Fruit fly (Drosophila melanogaster) whole organism: ENCODE data around the gene viaf.

Experiments used
- CG8478 ChIP-seq: fragments of >200 bp; optimal IDR thresholded peaks from 2 replicates; lab custom pipeline; 2018; ENCODE audit warnings: inconsistent platforms
- Dll ChIP-seq: fragments of >200 bp; optimal IDR thresholded peaks from 2 replicates; lab custom pipeline; 2017
- EcR ChIP-seq, 2 experiments: fragments of >200 bp; optimal IDR thresholded peaks; 2 replicates each; lab custom pipeline; 2017; ENCODE audit warnings: missing biosample characterization in 2 of 2, missing genetic modification characterization in 2 of 2, missing genetic modification reagents in 2 of 2
- pan ChIP-seq: fragments of >200 bp; optimal IDR thresholded peaks from 2 replicates; lab custom pipeline; 2017
- psq ChIP-seq: fragments of >200 bp; optimal IDR thresholded peaks from 2 replicates; lab custom pipeline; 2017
- usp ChIP-seq: fragments of >200 bp; optimal IDR thresholded peaks from 2 replicates; lab custom pipeline; 2017; ENCODE audit warnings: missing biosample characterization, missing genetic modification characterization, mixed read lengths

viaf gene

DNA sequence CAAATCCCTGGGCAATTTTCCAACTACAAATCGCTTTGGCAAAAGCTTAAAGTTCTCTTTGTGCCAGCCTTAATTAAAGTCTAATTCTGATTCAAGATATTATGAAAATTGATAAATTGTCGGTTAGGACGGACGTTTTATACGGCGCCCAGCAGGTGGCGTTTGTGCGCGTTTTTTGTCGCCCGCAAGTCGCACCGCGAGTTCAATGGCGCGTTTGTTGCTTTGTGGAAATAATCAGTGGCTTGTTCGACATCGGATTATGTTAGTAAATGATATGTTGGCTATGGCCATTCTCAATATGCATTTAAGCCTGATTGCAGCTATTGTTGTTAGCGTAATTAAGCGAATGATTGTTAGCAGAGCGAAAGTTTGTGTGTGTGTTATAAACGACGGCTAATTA is 28.9 kb upstream of the viaf start:
- no peak for TF ChIP-seq EcR (GFP tag; optimal IDR thresholded peaks at IDR 0.05; lab: Kevin White, UChicago)
- no peak for TF ChIP-seq usp (GFP tag; lab: Kevin White, UChicago)
- no peak for TF ChIP-seq psq (lab: Kevin White, UChicago)
- no peak for TF ChIP-seq Dll (lab: Kevin White, UChicago)
- TF ChIP-seq pan (lab: Kevin White, UChicago), result no peak
- no peak for TF ChIP-seq CG8478

DNA sequence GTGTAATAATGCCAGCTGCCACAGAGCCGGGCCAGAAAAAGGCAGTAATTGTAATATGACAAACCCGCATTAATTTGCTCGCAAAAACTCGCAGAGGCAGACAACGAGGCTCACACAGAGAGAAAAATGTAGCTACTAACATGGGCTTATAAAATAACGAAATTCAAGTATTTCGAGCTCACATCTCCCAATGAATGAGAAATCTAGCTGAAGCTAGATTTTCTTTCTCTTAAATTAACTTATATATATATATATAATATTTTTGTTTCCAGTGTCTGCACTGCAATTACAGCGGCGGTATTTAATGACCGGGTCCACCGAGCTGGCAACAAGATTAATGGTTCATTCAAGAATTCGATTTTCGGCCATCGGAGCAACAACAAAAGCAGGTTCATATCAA is 23.2 kb upstream of the viaf start:
- no peak for TF ChIP-seq EcR (GFP tag; optimal IDR thresholded peaks at IDR 0.05; lab: Kevin White, UChicago)
- TF ChIP-seq usp (GFP tag; lab: Kevin White, UChicago), result no peak
- TF ChIP-seq CG8478, result no peak
- TF ChIP-seq psq (lab: Kevin White, UChicago), result no peak
- no peak for TF ChIP-seq Dll (lab: Kevin White, UChicago)
- TF ChIP-seq pan (lab: Kevin White, UChicago), result no peak

DNA sequence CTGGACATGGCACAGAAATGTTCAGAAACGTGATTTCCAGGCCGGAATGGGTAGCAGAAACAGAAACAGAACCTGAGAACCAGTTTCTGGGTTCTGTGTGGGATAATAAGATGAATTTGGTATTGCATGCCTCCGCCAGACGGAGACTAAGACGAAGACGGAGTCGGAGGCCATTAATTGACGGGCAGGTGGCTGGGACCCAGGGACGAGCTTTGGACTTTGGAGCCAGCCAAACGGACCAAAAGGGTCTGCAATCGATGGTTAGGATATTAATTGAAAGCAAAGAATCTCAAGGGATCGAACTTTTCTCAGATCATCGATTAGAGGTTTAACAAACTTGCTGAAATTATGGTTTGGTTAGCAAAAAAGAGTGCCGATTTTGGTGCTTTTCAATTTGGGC is 21.3 kb upstream of the viaf start:
- TF ChIP-seq usp (GFP tag; lab: Kevin White, UChicago), result no peak
- TF ChIP-seq EcR (GFP tag; optimal IDR thresholded peaks at IDR 0.05; lab: Kevin White, UChicago), result no peak
- no peak for TF ChIP-seq psq (lab: Kevin White, UChicago)
- TF ChIP-seq pan (lab: Kevin White, UChicago), result no peak
- no peak for TF ChIP-seq CG8478
- no peak for TF ChIP-seq Dll (lab: Kevin White, UChicago)

DNA sequence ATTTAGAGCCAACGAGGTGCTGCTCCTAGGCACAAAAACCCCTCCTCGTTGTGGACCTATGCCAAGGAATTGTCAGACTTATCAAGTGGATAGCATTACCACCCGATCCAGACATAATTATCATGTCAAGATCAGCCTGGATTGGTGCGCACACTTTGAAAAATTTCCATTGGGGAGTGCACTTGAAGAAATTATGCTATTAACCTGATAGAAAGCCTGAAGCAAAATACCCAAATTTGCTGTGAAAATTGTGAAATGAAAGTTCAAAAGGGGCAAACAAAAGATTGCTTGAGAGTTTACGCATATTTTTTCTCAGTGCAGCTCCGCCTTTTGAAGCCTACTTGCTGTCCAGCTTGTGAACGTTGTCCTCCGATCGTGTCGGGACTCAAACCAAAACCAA is 20.7 kb upstream of the viaf start:
- TF ChIP-seq usp (GFP tag; lab: Kevin White, UChicago), result no peak
- TF ChIP-seq psq (lab: Kevin White, UChicago), result no peak
- no peak for TF ChIP-seq Dll (lab: Kevin White, UChicago)

DNA sequence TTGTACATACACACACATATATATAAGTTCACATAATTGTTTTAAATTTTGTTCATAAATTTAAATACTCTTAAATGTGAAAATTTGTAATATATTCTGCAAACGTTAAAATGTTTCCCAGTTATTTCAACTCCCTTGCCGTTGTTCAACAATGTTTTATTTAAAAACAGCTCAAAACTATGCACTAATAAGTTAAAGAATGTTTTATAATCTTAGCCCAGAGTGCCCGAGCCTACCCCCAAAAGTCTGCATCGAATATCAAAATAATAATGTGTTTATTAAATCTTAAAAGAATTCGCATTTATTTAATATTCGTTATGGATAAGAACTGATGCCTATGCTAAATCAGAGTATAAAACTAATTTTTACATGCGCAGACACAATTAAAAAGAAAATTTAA is 15.0 kb upstream of the viaf start:
- TF ChIP-seq EcR (GFP tag; optimal IDR thresholded peaks at IDR 0.05; lab: Kevin White, UChicago) (no peak), usp (GFP tag; lab: Kevin White, UChicago) (no peak), pan (lab: Kevin White, UChicago) (no peak), psq (lab: Kevin White, UChicago) (no peak), CG8478 (no peak), Dll (lab: Kevin White, UChicago) (no peak)

DNA sequence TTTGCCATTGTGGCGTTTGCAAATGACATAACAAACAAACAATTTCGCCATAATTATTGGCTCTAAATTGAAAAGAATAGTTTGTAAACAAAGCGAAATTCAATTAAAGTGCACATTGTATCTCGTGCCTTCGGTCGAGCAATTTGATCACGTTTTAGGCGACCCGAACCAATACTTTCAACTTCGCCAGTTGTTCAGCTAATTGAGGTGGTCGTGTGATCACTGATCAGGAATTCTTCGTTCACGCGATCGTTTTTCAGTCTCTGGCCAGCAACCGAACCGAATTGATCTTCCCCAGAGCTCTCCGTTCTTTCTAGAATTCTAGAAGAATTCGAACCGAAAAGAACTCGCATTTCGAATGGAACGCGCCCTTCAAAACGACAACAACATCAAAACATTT is 11.2 kb upstream of the viaf start:
- no peak for TF ChIP-seq psq (lab: Kevin White, UChicago)
- TF ChIP-seq CG8478, result no peak
- no peak for TF ChIP-seq usp (GFP tag; lab: Kevin White, UChicago)
- TF ChIP-seq pan (lab: Kevin White, UChicago), result no peak
- TF ChIP-seq Dll (lab: Kevin White, UChicago), result no peak
- TF ChIP-seq EcR (GFP tag; optimal IDR thresholded peaks at IDR 0.05; lab: Kevin White, UChicago), result no peak

DNA sequence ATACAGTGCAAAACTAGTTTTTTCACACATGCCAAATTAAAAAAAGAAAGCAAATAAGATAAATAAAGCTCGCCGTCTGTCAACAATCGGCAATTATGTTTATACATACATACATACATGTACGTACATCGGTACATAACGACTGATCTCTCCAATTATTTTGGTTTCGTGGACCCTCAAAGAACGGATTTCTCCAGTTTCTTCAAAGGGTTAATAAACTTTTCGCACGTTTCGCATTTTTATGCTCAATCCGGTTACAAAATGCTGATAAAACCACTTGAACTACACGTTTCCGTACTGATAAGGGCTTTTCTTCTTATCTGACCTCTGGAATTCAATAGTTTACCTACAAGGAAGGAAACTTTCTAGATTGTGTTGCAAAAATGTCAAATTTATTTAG is 10.5 kb upstream of the viaf start:
- no peak for TF ChIP-seq pan (lab: Kevin White, UChicago)
- no peak for TF ChIP-seq Dll (lab: Kevin White, UChicago)
- TF ChIP-seq usp (GFP tag; lab: Kevin White, UChicago), result no peak
- TF ChIP-seq EcR (GFP tag; optimal IDR thresholded peaks at IDR 0.05; lab: Kevin White, UChicago), result no peak
- no peak for TF ChIP-seq CG8478
- no peak for TF ChIP-seq psq (lab: Kevin White, UChicago)

DNA sequence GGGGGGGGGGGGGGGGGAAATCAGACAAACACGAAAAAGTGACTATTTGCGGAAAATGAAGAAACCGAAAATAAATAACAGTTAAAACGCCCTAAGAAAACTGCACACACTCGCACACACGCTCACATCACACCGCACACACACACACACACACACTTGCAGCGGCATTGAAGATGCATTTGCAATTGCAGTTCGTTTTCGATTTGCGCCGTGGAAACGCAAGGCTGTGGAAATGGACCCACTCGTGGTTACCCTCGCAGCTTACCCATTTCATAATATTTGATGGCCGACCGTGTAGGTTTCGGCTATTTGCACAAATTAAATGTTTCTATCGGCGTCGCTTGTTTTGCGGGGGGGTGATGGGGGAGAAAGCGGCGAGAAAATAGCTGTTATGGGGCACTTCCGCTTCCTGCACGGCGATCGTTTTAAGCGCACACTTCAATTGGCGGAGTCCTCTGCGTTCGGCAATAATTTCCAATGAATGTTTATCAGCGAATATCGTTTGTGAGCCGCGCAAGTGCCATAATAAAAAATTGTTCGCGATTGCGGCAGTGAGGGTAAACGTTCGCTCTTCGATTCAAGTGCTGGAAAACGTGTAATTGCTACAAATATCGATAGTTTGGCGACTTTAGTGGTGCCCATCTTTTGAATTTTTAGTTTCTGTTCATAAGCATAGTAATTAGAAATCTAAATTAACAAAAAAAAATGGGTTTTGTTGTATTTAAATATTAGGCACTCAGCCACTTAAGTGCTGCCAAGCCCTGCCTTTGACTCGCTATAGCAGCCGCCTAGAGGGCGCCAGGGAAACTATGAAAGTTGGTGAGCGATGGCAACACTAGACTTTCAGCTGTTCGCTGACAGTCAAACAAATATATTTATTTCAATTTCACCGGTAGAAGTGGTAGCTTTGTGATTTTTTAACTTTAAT is 9.6 kb upstream of the viaf start, which contains the start of the genes Pop2 and CG6928:
Gene Pop2, minus strand, starts transcription at position 595 of the 928 bp plus-strand sequence.
Gene CG6928, plus strand, starts transcription at position 835 of the 928 bp plus-strand sequence.
- TF ChIP-seq EcR (GFP tag; optimal IDR thresholded peaks at IDR 0.05; lab: Kevin White, UChicago) (no peak), CG8478 (no peak), Dll (lab: Kevin White, UChicago) (no peak)

DNA sequence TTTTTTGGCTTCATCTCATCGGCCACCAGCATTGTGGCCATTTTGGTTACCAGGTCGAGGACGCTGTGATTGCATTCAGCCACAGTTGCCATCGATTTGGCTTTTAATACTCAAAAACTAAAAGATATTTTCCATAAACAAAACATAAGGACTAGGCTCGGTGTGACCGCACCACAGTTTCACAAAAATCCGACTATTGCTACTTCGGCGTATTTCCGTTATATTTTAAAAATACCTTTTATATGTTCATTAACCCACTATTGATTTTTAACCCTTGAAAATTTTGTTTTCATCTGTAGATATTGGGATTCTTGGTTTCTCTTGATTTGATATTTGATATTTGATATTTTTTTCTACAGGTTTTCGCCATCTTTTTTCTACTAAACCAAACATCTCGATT is 5.0 kb upstream of the viaf start, which contains the start of gene Grip163:
Gene Grip163, minus strand, starts transcription at position 180 of the 400 bp plus-strand sequence.
- TF ChIP-seq EcR (GFP tag; optimal IDR thresholded peaks at IDR 0.05; lab: Kevin White, UChicago) (no peak), pan (lab: Kevin White, UChicago) (no peak)

DNA sequence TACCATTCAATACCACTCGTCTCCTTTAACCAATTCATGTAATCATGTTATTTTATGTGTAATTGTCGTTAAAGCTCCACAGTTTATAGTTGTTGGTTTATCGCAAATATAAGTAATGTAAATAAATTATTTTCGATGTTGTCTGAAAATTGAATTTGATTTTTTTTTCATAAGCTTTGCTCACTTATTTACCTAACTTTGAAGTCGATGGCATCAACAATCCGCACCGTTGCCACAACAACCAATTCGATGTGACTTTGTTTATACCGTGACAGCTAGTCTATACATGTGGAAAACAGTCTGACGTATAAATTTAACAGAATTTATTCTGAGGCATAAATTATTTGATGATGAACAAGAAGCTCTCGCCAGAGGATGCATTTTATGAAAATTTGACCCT is 2.5 kb downstream of the viaf start, which contains the start of gene CG6931:
Gene CG6931, plus strand, starts transcription at position 301 of the 400 bp plus-strand sequence.
- TF ChIP-seq psq (lab: Kevin White, UChicago), result no peak
- TF ChIP-seq CG8478, result no peak
- TF ChIP-seq Dll (lab: Kevin White, UChicago), result no peak
- no peak for TF ChIP-seq pan (lab: Kevin White, UChicago)
- no peak for TF ChIP-seq usp (GFP tag; lab: Kevin White, UChicago)

DNA sequence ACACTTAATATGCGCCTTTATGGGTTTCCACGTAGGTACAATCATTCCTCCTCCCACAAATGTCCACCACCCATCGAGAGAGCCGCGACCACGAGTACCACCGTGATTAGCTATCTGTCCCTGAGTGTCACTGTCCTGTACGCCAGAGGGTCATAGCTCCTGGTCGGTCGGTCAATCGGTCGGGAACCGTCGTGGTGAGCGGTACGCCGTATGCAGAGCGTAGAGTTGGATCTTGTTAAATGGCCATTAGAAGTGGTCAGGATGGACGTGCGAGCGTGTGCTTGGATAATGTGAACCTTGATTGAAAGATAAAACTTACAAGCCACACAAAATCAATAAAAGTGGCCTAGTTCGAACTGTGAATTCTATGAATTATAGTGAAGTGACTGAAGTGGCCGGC is 8.4 kb downstream of the viaf start, which contains the start of gene CG6938:
Gene CG6938, plus strand, starts transcription at position 301 of the 400 bp plus-strand sequence.
- no peak for TF ChIP-seq psq (lab: Kevin White, UChicago)

DNA sequence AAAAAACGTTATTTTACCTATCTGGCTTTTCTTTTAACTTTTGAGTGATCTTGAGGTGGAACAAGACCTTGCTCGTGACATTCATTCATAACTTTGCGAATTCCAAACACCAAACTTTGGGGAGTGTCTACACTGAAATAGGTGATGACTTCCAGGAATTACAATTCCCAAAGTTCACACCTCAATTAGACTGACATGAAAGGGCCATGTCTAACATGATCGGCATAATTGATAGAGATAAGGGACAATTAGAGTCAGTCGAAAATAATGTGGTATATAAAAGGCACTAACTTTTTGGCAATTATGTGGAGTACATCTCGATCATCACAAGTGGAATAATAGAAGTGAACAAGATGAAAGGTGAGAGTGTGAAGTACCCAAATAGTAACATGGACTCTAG is 17.2 kb downstream of the viaf start, which contains the start of gene CG43896:
Gene CG43896, plus strand, starts transcription at position 301 of the 400 bp plus-strand sequence.
- TF ChIP-seq CG8478 (no peak), pan (lab: Kevin White, UChicago) (no peak), Dll (lab: Kevin White, UChicago) (no peak)
